Worm (Caenorhabditis elegans) whole organism, young adult: ENCODE data around the gene W10G6.1.

Experiments
- C17E4.6 ChIP-seq: fragments of 200-800 bp; sonication (Bioruptor generic); IDR thresholded peaks from 2 replicates; pipeline ENCODE4 v1.3.6; 2022; ENCODE audit warnings: missing genetic modification reagents, missing genetic modification characterization, missing compliant biosample characterization
- F33H1.4 ChIP-seq: fragments of 200-800 bp; sonication (Bioruptor generic); IDR thresholded peaks from 2 replicates; pipeline ENCODE4 v1.3.6; 2022; ENCODE audit warnings: missing genetic modification reagents, missing genetic modification characterization, missing compliant biosample characterization
- aptf-3 ChIP-seq: fragments of 200-800 bp; sonication (Bioruptor generic); IDR thresholded peaks from 2 replicates; pipeline ENCODE4 v1.3.6; 2022; ENCODE audit warnings: missing genetic modification characterization, missing compliant biosample characterization
- ceh-58 ChIP-seq: fragments of 200-800 bp; sonication (Bioruptor generic); IDR thresholded peaks from 2 replicates; pipeline ENCODE4 v1.3.6; 2022; ENCODE audit warnings: missing genetic modification characterization, missing compliant biosample characterization
- dpl-1 ChIP-seq: fragments of 150-350 bp; optimal IDR thresholded peaks from 2 replicates; lab custom pipeline; 2014; ENCODE audit warnings: missing biosample characterization, missing genetic modification reagents, missing genetic modification characterization
- let-526 ChIP-seq: fragments of 200-800 bp; sonication (Bioruptor generic); IDR thresholded peaks from 2 replicates; pipeline ENCODE4 v1.3.6; 2022; ENCODE audit warnings: missing genetic modification reagents, missing genetic modification characterization, missing compliant biosample characterization
- mel-28 ChIP-seq: sonication (generic microtip); optimal IDR thresholded peaks from 2 replicates; lab custom pipeline; 2016; ENCODE audit warnings: borderline replicate concordance, mild to moderate bottlenecking, missing genetic modification characterization, missing compliant biosample characterization
- mes-4 ChIP-seq: sonication (generic microtip); optimal IDR thresholded peaks from 2 replicates; lab custom pipeline; 2016; ENCODE audit warnings: missing genotype, missing genetic modification characterization, missing compliant biosample characterization
- nhr-179 ChIP-seq: sonication (generic microtip); optimal IDR thresholded peaks from 2 replicates; lab custom pipeline; 2016; ENCODE audit warnings: mild to moderate bottlenecking, missing genetic modification characterization, missing compliant biosample characterization
- nhr-90 ChIP-seq: sonication (generic microtip); optimal IDR thresholded peaks from 2 replicates; lab custom pipeline; 2016; ENCODE audit warnings: missing genotype, mild to moderate bottlenecking, missing genetic modification characterization, missing compliant biosample characterization
- snpc-1.1 ChIP-seq: sonication (generic microtip); optimal IDR thresholded peaks from 2 replicates; lab custom pipeline; 2017; ENCODE audit warnings: missing genetic modification characterization, mild to moderate bottlenecking, missing compliant biosample characterization, antibody characterized with exemption, moderate library complexity, missing genotype, missing genetic modification reagents; ENCODE audit not compliant: insufficient read depth
- snpc-1.3 ChIP-seq: sonication (generic microtip); optimal IDR thresholded peaks from 2 replicates; lab custom pipeline; 2017; ENCODE audit warnings: missing genetic modification characterization, mild to moderate bottlenecking, missing compliant biosample characterization, antibody characterized with exemption, moderate library complexity, missing genotype, missing genetic modification reagents; ENCODE audit not compliant: insufficient read depth
- snpc-3.4 ChIP-seq: sonication (generic microtip); optimal IDR thresholded peaks from 2 replicates; lab custom pipeline; 2017; ENCODE audit warnings: missing genetic modification characterization, mild to moderate bottlenecking, missing compliant biosample characterization, antibody characterized with exemption, moderate library complexity, missing genotype, missing genetic modification reagents
- ztf-22 ChIP-seq: fragments of 200-800 bp; sonication (Bioruptor generic); optimal IDR thresholded peaks from 2 replicates; lab custom pipeline; 2018; ENCODE audit warnings: mild to moderate bottlenecking, missing genetic modification characterization, moderate library complexity, missing compliant biosample characterization

- TF ChIP-seq let-526 (GFP tag; lab: Robert Waterston, UW) (no peak), ceh-58 (GFP tag; lab: Robert Waterston, UW) (no peak), ztf-22 (no peak), mel-28 (tag; lab: Kevin White, UChicago) (no peak), aptf-3 (no peak), F33H1.4 (GFP tag; lab: Robert Waterston, UW) (no peak), nhr-90 (no peak), snpc-3.4 (tag; lab: Kevin White, UChicago) (no peak), mes-4 (tag; lab: Kevin White, UChicago) (no peak), nhr-179 (tag; lab: Kevin White, UChicago) (no peak), snpc-1.1 (no peak), dpl-1 (GFP tag; lab: Kevin White, UChicago) (no peak), snpc-1.3 (no peak), C17E4.6 (GFP tag; lab: Robert Waterston, UW) (no peak)
Measured at ce11 chrX:16250679-16251078, 5.7 kb downstream of the W10G6.1 start, which contains the start of gene W10G6.6.
